Fruit fly (Drosophila melanogaster): ENCODE measurements around the gene rumpel.

DNA sequence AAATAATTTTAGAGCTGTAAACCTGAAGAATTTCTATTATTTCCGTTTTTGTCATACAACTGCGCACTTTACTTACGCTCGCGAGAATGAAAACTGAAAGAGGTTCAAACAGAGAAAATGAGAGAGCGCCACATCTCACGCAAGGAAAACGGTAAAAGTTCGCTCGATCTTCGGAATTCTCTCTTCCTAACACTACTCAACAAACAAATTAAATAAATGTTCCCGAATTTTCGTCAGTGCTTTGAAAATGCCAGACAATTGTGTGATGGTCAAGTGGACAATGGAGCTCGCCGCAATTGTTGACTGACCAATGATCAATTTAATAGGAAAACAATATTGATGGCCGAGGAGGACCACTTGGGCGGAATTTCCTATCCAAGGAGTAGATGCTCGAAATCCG is 12.7 kb upstream of the rumpel start, which contains the start of gene CG1677:
- TF ChIP-seq psq (optimal IDR thresholded peaks at IDR 0.05) (no peak), insv (optimal IDR thresholded peaks at IDR 0.05) (no peak)
